Worm (Caenorhabditis elegans) whole organism, L2 larva: ENCODE measurements around the gene acr-7.

Source experiments
- C34F6.9 ChIP-seq: fragments of 150-350 bp; optimal IDR thresholded peaks from 2 replicates; lab custom pipeline; 2014; ENCODE audit warnings: missing biosample characterization, missing genetic modification characterization
- F13H6.1 ChIP-seq: sonication (generic microtip); optimal IDR thresholded peaks from 2 replicates; lab custom pipeline; 2016; ENCODE audit warnings: missing genetic modification characterization, missing compliant biosample characterization
- R02D3.7 ChIP-seq: fragments of 150-350 bp; optimal IDR thresholded peaks from 2 replicates; lab custom pipeline; 2014; ENCODE audit warnings: missing biosample characterization, missing genetic modification characterization
- Y55F3AM.14 ChIP-seq: fragments of 200-800 bp; sonication (Bioruptor generic); optimal IDR thresholded peaks from 2 replicates; lab custom pipeline; 2018; ENCODE audit warnings: mild to moderate bottlenecking, missing genetic modification characterization, missing compliant biosample characterization
- ZK546.5 ChIP-seq: sonication (generic microtip); optimal IDR thresholded peaks from 2 replicates; lab custom pipeline; 2017; ENCODE audit warnings: missing biosample characterization, missing genetic modification characterization
- alr-1 ChIP-seq: fragments of 150-350 bp; optimal IDR thresholded peaks from 2 replicates; lab custom pipeline; 2014; ENCODE audit warnings: missing biosample characterization, missing genetic modification characterization
- ama-1 ChIP-seq: fragments of 150-350 bp; optimal IDR thresholded peaks from 2 replicates; lab custom pipeline; 2018; ENCODE audit warnings: inconsistent platforms
- blmp-1 ChIP-seq: sonication (generic microtip); optimal IDR thresholded peaks from 2 replicates; lab custom pipeline; 2017; ENCODE audit warnings: missing genetic modification characterization, mild to moderate bottlenecking, missing compliant biosample characterization, antibody characterized with exemption, moderate library complexity; ENCODE audit not compliant: insufficient read depth
- ceh-16 ChIP-seq: fragments of 150-350 bp; optimal IDR thresholded peaks from 2 replicates; lab custom pipeline; 2014; ENCODE audit warnings: missing biosample characterization, missing genetic modification characterization
- crh-2 ChIP-seq: sonication (generic microtip); optimal IDR thresholded peaks from 2 replicates; lab custom pipeline; 2017; ENCODE audit warnings: missing biosample characterization, missing genetic modification characterization
- dmd-4 ChIP-seq: sonication (generic microtip); optimal IDR thresholded peaks from 2 replicates; lab custom pipeline; 2017; ENCODE audit warnings: missing biosample characterization, missing genetic modification characterization
- egl-27 ChIP-seq: sonication (generic microtip); optimal IDR thresholded peaks from 3 replicates; lab custom pipeline; 2017; ENCODE audit warnings: missing biosample characterization, missing genetic modification reagents, missing genetic modification characterization
- elt-3 ChIP-seq: sonication (generic microtip); optimal IDR thresholded peaks from 2 replicates; lab custom pipeline; 2017; ENCODE audit warnings: missing biosample characterization, missing genetic modification characterization
- fos-1 ChIP-seq: fragments of 150-350 bp; optimal IDR thresholded peaks from 2 replicates; lab custom pipeline; 2014; ENCODE audit warnings: missing biosample characterization, missing genetic modification characterization
- gmeb-1 ChIP-seq: fragments of 150-350 bp; optimal IDR thresholded peaks from 2 replicates; lab custom pipeline; 2014; ENCODE audit warnings: missing biosample characterization, missing genetic modification characterization
- lin-11 ChIP-seq: fragments of 150-350 bp; sonication (generic microtip); optimal IDR thresholded peaks from 2 replicates; lab custom pipeline; 2014; ENCODE audit warnings: missing biosample characterization, missing genetic modification characterization, inconsistent platforms, mixed read lengths
- lin-13 ChIP-seq: fragments of 150-350 bp; optimal IDR thresholded peaks from 2 replicates; lab custom pipeline; 2014; ENCODE audit warnings: missing biosample characterization, missing genetic modification reagents, missing genetic modification characterization
- lin-39 ChIP-seq: fragments of 150-350 bp; optimal IDR thresholded peaks from 2 replicates; lab custom pipeline; 2014; ENCODE audit warnings: missing biosample characterization, missing genetic modification reagents, missing genetic modification characterization
- lsy-2 ChIP-seq, 2 experiments: fragments of 150-350 bp in 1 of 2; sonication (generic microtip) in 1 of 2; optimal IDR thresholded peaks; 2 replicates each; lab custom pipeline; 2014 to 2017; ENCODE audit warnings: missing biosample characterization in 2 of 2, missing genetic modification characterization in 2 of 2
- mab-5 ChIP-seq: fragments of 150-350 bp; optimal IDR thresholded peaks from 2 replicates; lab custom pipeline; 2014; ENCODE audit warnings: missing biosample characterization, missing genetic modification characterization
- mdl-1 ChIP-seq, 2 experiments: fragments of 150-350 bp in 1 of 2; sonication (generic microtip) in 1 of 2; optimal IDR thresholded peaks; 2 replicates each; lab custom pipeline; 2017; ENCODE audit warnings: missing biosample characterization in 2 of 2, missing genetic modification characterization in 2 of 2
- nhr-11 ChIP-seq: fragments of 150-350 bp; optimal IDR thresholded peaks from 2 replicates; lab custom pipeline; 2014; ENCODE audit warnings: missing biosample characterization, missing genetic modification characterization
- nhr-12 ChIP-seq: fragments of 150-350 bp; optimal IDR thresholded peaks from 2 replicates; lab custom pipeline; 2014; ENCODE audit warnings: missing biosample characterization, missing genetic modification characterization
- nhr-129 ChIP-seq: fragments of 150-350 bp; optimal IDR thresholded peaks from 2 replicates; lab custom pipeline; 2014; ENCODE audit warnings: missing biosample characterization, missing genetic modification characterization
- nhr-21 ChIP-seq: fragments of 150-350 bp; optimal IDR thresholded peaks from 2 replicates; lab custom pipeline; 2014; ENCODE audit warnings: missing biosample characterization, missing genetic modification characterization
- nhr-237 ChIP-seq: fragments of 150-350 bp; optimal IDR thresholded peaks from 2 replicates; lab custom pipeline; 2014; ENCODE audit warnings: missing biosample characterization, missing genetic modification characterization
- nhr-25 ChIP-seq: fragments of 150-350 bp; sonication (generic microtip); optimal IDR thresholded peaks from 3 replicates; lab custom pipeline; 2014; ENCODE audit warnings: missing biosample characterization, missing genetic modification characterization
- nhr-77 ChIP-seq: fragments of 150-350 bp; optimal IDR thresholded peaks from 2 replicates; lab custom pipeline; 2014; ENCODE audit warnings: missing biosample characterization, missing genetic modification characterization
- peb-1 ChIP-seq: fragments of 150-350 bp; optimal IDR thresholded peaks from 2 replicates; lab custom pipeline; 2014; ENCODE audit warnings: missing biosample characterization, missing genetic modification characterization
- sem-4 ChIP-seq: fragments of 150-350 bp; optimal IDR thresholded peaks from 2 replicates; lab custom pipeline; 2014; ENCODE audit warnings: missing biosample characterization, missing genetic modification reagents, missing genetic modification characterization
- skn-1 ChIP-seq: sonication (generic microtip); optimal IDR thresholded peaks from 2 replicates; lab custom pipeline; 2017; ENCODE audit warnings: missing biosample characterization, missing genetic modification characterization
- sma-3 ChIP-seq: sonication (generic microtip); optimal IDR thresholded peaks from 2 replicates; lab custom pipeline; 2016; ENCODE audit warnings: missing genetic modification reagents, missing genetic modification characterization, missing compliant biosample characterization
- sma-9 ChIP-seq, 2 experiments: fragments of 150-350 bp in 1 of 2; sonication (generic microtip) in 1 of 2; optimal IDR thresholded peaks; 2 replicates each; lab custom pipeline; 2014 to 2016; ENCODE audit warnings: missing genetic modification characterization in 2 of 2, mild to moderate bottlenecking in 1 of 2, missing biosample characterization in 1 of 2, missing compliant biosample characterization in 1 of 2, missing genetic modification reagents in 1 of 2, moderate library complexity in 1 of 2
- unc-39 ChIP-seq: fragments of 150-350 bp; optimal IDR thresholded peaks from 2 replicates; lab custom pipeline; 2014; ENCODE audit warnings: missing biosample characterization, missing genetic modification characterization
- unc-55 ChIP-seq: fragments of 150-350 bp; sonication (generic microtip); optimal IDR thresholded peaks from 3 replicates; lab custom pipeline; 2014; ENCODE audit warnings: missing biosample characterization, missing genetic modification reagents, missing genetic modification characterization
- unc-62 ChIP-seq: fragments of 150-350 bp; optimal IDR thresholded peaks from 2 replicates; lab custom pipeline; 2014; ENCODE audit warnings: missing biosample characterization, missing genetic modification reagents, missing genetic modification characterization
- zag-1 ChIP-seq: fragments of 150-350 bp; optimal IDR thresholded peaks from 2 replicates; lab custom pipeline; 2014; ENCODE audit warnings: missing biosample characterization, missing genetic modification characterization
- ztf-1 ChIP-seq: fragments of 200-800 bp; sonication (Bioruptor generic); conservative IDR thresholded peaks from 2 replicates; pipeline ENCODE4 v1.3.6; 2022; ENCODE audit warnings: missing genetic modification characterization, missing compliant biosample characterization
- ztf-11 ChIP-seq: sonication (generic microtip); optimal IDR thresholded peaks from 2 replicates; lab custom pipeline; 2017; ENCODE audit warnings: missing biosample characterization, missing genetic modification characterization
- ztf-4 ChIP-seq: fragments of 150-350 bp; optimal IDR thresholded peaks from 2 replicates; lab custom pipeline; 2014; ENCODE audit warnings: missing biosample characterization, missing genetic modification characterization

The acr-7 gene

ce11 chrII:7891869-7892615, 42.4 kb upstream of the acr-7 start (continued):
- TF ChIP-seq ztf-11 (tag; lab: Kevin White, UChicago) (no peak), ztf-1 (GFP tag; lab: Robert Waterston, UW) (no peak), zag-1 (tag; lab: Kevin White, UChicago) (peak; percentile 50), unc-55 (GFP tag; lab: Kevin White, UChicago) (peak; percentile 85), F13H6.1 (tag; lab: Kevin White, UChicago) (peak; percentile 60), sem-4 (tag; lab: Kevin White, UChicago) (peak; percentile 70), fos-1 (tag; lab: Kevin White, UChicago) (peak; percentile 80), ceh-16 (no peak), crh-2 (peak; percentile 67), blmp-1 (no peak)

- peak; percentile 64 for TF ChIP-seq sma-9 (GFP tag; optimal IDR thresholded peaks at IDR 0.05; lab: Kevin White, UChicago)
- TF ChIP-seq sma-9 (tag; optimal IDR thresholded peaks at IDR 0.05; lab: Kevin White, UChicago): no peak
- peak; percentile 27 for TF ChIP-seq fos-1 (tag; lab: Kevin White, UChicago)
- peak; percentile 1 for TF ChIP-seq gmeb-1 (tag; lab: Kevin White, UChicago)
- TF ChIP-seq nhr-12 (tag; lab: Kevin White, UChicago): no peak
Measured at ce11 chrII:7889321-7889720, 39.7 kb upstream of the acr-7 start.

ce11 chrII:7888759-7889158, 39.2 kb upstream of the acr-7 start:
- TF ChIP-seq mdl-1 (tag; optimal IDR thresholded peaks at IDR 0.05; lab: Kevin White, UChicago): no peak
- TF ChIP-seq unc-62 (GFP tag; lab: Kevin White, UChicago): no peak
- TF ChIP-seq lin-39: no peak
- TF ChIP-seq C34F6.9 (tag; lab: Kevin White, UChicago): peak; percentile 18
- no peak for TF ChIP-seq dmd-4 (tag; lab: Kevin White, UChicago)
- peak; percentile 16 for TF ChIP-seq skn-1
- TF ChIP-seq mab-5 (tag; lab: Kevin White, UChicago): no peak
- TF ChIP-seq sem-4 (tag; lab: Kevin White, UChicago): no peak
- peak; percentile 19 for TF ChIP-seq sma-9 (GFP tag; optimal IDR thresholded peaks at IDR 0.05; lab: Kevin White, UChicago)
- no peak for TF ChIP-seq sma-9 (tag; optimal IDR thresholded peaks at IDR 0.05; lab: Kevin White, UChicago)
- no peak for TF ChIP-seq alr-1 (tag; lab: Kevin White, UChicago)
- TF ChIP-seq lsy-2 (tag; optimal IDR thresholded peaks at IDR 0.05; lab: Kevin White, UChicago): peak in 1 of 2 experiments; percentile 42
- TF ChIP-seq nhr-237 (tag; lab: Kevin White, UChicago): no peak
- no peak for TF ChIP-seq lin-13
- no peak for TF ChIP-seq zag-1 (tag; lab: Kevin White, UChicago)
- no peak for TF ChIP-seq peb-1
- TF ChIP-seq nhr-129 (tag; lab: Kevin White, UChicago): peak; percentile 57
- peak; percentile 40 for TF ChIP-seq F13H6.1 (tag; lab: Kevin White, UChicago)
- TF ChIP-seq crh-2: peak; percentile 16

ce11 chrII:7887295-7887694, 37.7 kb upstream of the acr-7 start:
- TF ChIP-seq mdl-1 (tag; optimal IDR thresholded peaks at IDR 0.05; lab: Kevin White, UChicago) (no peak), dmd-4 (tag; lab: Kevin White, UChicago) (no peak), ama-1 (peak; percentile 41), alr-1 (tag; lab: Kevin White, UChicago) (no peak), elt-3 (tag; lab: Kevin White, UChicago) (no peak), skn-1 (peak; percentile 28), sma-9 (GFP tag; optimal IDR thresholded peaks at IDR 0.05; lab: Kevin White, UChicago) (peak; percentile 40), sma-9 (tag; optimal IDR thresholded peaks at IDR 0.05; lab: Kevin White, UChicago) (no peak), ceh-16 (no peak), nhr-129 (tag; lab: Kevin White, UChicago) (peak; percentile 92), lin-13 (peak; percentile 17), nhr-21 (tag; lab: Kevin White, UChicago) (peak; percentile 6), Y55F3AM.14 (GFP tag; lab: Kevin White, UChicago) (no peak), sem-4 (tag; lab: Kevin White, UChicago) (no peak), blmp-1 (no peak), sma-3 (GFP tag; lab: Kevin White, UChicago) (no peak), R02D3.7 (tag; lab: Kevin White, UChicago) (no peak), unc-62 (GFP tag; lab: Kevin White, UChicago) (no peak), lsy-2 (tag; optimal IDR thresholded peaks at IDR 0.05; lab: Kevin White, UChicago) (peak in 1 of 2 experiments; percentile 77), lin-11 (peak; percentile 21), ztf-4 (peak; percentile 75), peb-1 (no peak), nhr-77 (tag; lab: Kevin White, UChicago) (no peak), ZK546.5 (tag; lab: Kevin White, UChicago) (no peak), C34F6.9 (tag; lab: Kevin White, UChicago) (peak; percentile 88), fos-1 (tag; lab: Kevin White, UChicago) (peak; percentile 58), zag-1 (tag; lab: Kevin White, UChicago) (peak; percentile 83), unc-55 (GFP tag; lab: Kevin White, UChicago) (peak; percentile 44), unc-39 (tag; lab: Kevin White, UChicago) (no peak), crh-2 (peak; percentile 85), egl-27 (no peak), nhr-25 (tag; lab: Kevin White, UChicago) (peak; percentile 6), nhr-11 (tag; lab: Kevin White, UChicago) (no peak), ztf-1 (GFP tag; lab: Robert Waterston, UW) (no peak)
- TF ChIP-seq, all 48 proteins: peak for 15
